Fruit fly (Drosophila melanogaster) whole organism, prepupa: ENCODE results near the gene tbc.

Source experiments
- CG11902 ChIP-seq: fragments of 200-800 bp; sonication (Bioruptor generic); optimal IDR thresholded peaks from 3 replicates; lab custom pipeline; 2016; ENCODE audit warnings: missing biosample characterization, missing genetic modification characterization
- CG31627 ChIP-seq: fragments of 200-800 bp; sonication (Bioruptor generic); optimal IDR thresholded peaks from 3 replicates; lab custom pipeline; 2016; ENCODE audit warnings: missing biosample characterization, missing genetic modification characterization
- CG6163 ChIP-seq: fragments of 200-800 bp; sonication (Bioruptor generic); IDR thresholded peaks from 3 replicates; pipeline ENCODE4 v1.3.6; 2022; ENCODE audit warnings: missing biosample characterization, missing genetic modification characterization
- CG7368 ChIP-seq: fragments of 200-800 bp; sonication (Bioruptor generic); optimal IDR thresholded peaks from 3 replicates; lab custom pipeline; 2016; ENCODE audit warnings: missing biosample characterization, missing genetic modification characterization
- CG9139 ChIP-seq: fragments of 200-800 bp; sonication (Bioruptor generic); optimal IDR thresholded peaks from 3 replicates; lab custom pipeline; 2017; ENCODE audit warnings: missing biosample characterization, mild to moderate bottlenecking, missing genetic modification characterization
- Hr4 ChIP-seq: fragments of 200-800 bp; sonication (Bioruptor generic); optimal IDR thresholded peaks from 3 replicates; lab custom pipeline; 2016; ENCODE audit warnings: missing biosample characterization, missing genetic modification characterization
- Smox ChIP-seq: fragments of 200-800 bp; sonication (Bioruptor generic); optimal IDR thresholded peaks from 3 replicates; lab custom pipeline; 2016; ENCODE audit warnings: missing biosample characterization, missing genetic modification characterization
- Sox102F ChIP-seq: fragments of 200-800 bp; sonication (Bioruptor generic); optimal IDR thresholded peaks from 2 replicates; lab custom pipeline; 2016; ENCODE audit warnings: missing biosample characterization, mild to moderate bottlenecking, missing genetic modification characterization
- achi ChIP-seq: fragments of 200-800 bp; sonication (Bioruptor generic); optimal IDR thresholded peaks from 3 replicates; lab custom pipeline; 2016; ENCODE audit warnings: missing biosample characterization, missing genetic modification characterization
- pdm3 ChIP-seq: fragments of 200-800 bp; sonication (Bioruptor generic); optimal IDR thresholded peaks from 3 replicates; lab custom pipeline; 2016; ENCODE audit warnings: missing biosample characterization, missing genetic modification characterization
- svp ChIP-seq: fragments of 200-800 bp; sonication (Bioruptor generic); peaks from one replicate; lab custom pipeline; 2016; ENCODE audit warnings: missing biosample characterization, missing genetic modification characterization
- vri ChIP-seq: fragments of 200-800 bp; sonication (Bioruptor generic); optimal IDR thresholded peaks from 3 replicates; lab custom pipeline; 2016; ENCODE audit warnings: missing biosample characterization, mild to moderate bottlenecking, missing genetic modification characterization

Gene tbc

DNA sequence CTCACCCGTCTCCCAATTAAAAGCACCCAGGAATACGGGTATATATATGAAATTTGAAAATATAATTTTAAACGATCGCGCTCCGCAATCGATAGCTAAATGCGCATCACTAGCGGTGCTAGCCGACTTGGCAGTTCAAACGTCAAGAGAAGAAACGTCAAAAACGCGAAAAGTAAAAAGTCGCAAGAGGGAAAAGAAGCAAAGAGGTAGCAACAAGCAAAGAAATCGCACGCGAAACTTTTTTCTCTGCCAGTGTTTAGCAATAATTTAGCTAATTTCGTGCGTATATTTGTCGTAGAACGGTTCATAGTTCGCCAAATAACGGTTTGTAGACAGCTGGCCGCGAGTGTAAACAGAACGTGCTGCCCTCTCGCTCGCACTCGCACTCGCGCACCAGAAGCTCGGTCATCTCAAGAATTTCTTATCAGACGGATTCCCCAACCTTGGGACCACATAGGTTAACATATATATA, 62.3 kb downstream of the tbc start, which contains the start of gene CG1812 (continued):
- TF ChIP-seq achi (GFP tag; lab: Kevin White, UChicago) (peak; percentile 100), CG11902 (no peak), CG31627 (GFP tag; lab: Kevin White, UChicago) (peak; percentile 59), Smox (GFP tag; lab: Kevin White, UChicago) (peak; percentile 29), pdm3 (GFP tag; lab: Kevin White, UChicago) (peak; percentile 59), CG6163 (peak; percentile 81), CG7368 (peak; percentile 56), CG9139 (no peak), vri (GFP tag; lab: Kevin White, UChicago) (peak; percentile 46), svp (GFP tag; lab: Kevin White, UChicago) (peak; percentile 98), Hr4 (peak; percentile 35), Sox102F (GFP tag; lab: Kevin White, UChicago) (peak; percentile 33)
